Fruit fly (Drosophila melanogaster): ENCODE results near the gene CG2991.

The CG2991 gene

DNA sequence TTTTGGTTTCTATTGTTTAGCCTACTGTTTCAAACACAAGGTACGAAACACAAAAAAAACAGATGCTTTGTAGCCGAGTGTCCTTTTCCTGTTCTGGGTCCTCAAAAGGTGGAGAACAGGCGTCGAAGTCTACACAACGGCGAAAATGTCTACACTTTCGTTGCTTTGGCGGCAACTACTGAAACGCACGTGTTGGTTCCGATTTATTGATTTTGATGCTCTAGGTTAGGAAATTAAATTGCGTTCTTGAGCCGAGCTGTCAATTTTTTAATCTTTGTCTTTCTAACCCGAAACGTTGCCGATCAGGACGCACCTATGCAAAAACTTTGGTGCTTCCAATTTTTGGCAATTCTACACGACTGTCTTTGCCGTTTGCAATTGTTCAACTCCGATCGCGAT, 16.8 kb downstream of the CG2991 start:
- TF ChIP-seq CG6813 (GFP tag; optimal IDR thresholded peaks at IDR 0.05) = no peak
- no peak for TF ChIP-seq CHES-1-like (GFP tag; optimal IDR thresholded peaks at IDR 0.05)
- peak; percentile 68 for TF ChIP-seq dm (GFP tag; optimal IDR thresholded peaks at IDR 0.05)
- TF ChIP-seq Atf6 (GFP tag; IDR thresholded peaks at IDR 0.05) = 0 out of 2 replicates have a peak, but pooled peaks have one; percentile 3
- TF ChIP-seq Bgb (GFP tag; IDR thresholded peaks at IDR 0.05; ENCODE audit: partially characterized antibody) = no peak
- TF ChIP-seq sens-2 (GFP tag; IDR thresholded peaks at IDR 0.05) = no peak
- peak; percentile 20 for TF ChIP-seq Max (GFP tag; optimal IDR thresholded peaks at IDR 0.05)
- no peak for TF ChIP-seq CG11504 (tag; optimal IDR thresholded peaks at IDR 0.05)
- no peak for TF ChIP-seq Hey (tag; optimal IDR thresholded peaks at IDR 0.05)
- no peak for TF ChIP-seq ATbp (GFP tag; optimal IDR thresholded peaks at IDR 0.05)
- TF ChIP-seq HLH3B (GFP tag; IDR thresholded peaks at IDR 0.05) = 0 out of 2 replicates have a peak, but pooled peaks have one; percentile 2
- peak; percentile 71 for TF ChIP-seq bigmax (GFP tag; optimal IDR thresholded peaks at IDR 0.05)
- no peak for TF ChIP-seq Fer1 (GFP tag; optimal IDR thresholded peaks at IDR 0.05)
- TF ChIP-seq onecut (GFP tag; IDR thresholded peaks at IDR 0.05) = peak; percentile 79

DNA sequence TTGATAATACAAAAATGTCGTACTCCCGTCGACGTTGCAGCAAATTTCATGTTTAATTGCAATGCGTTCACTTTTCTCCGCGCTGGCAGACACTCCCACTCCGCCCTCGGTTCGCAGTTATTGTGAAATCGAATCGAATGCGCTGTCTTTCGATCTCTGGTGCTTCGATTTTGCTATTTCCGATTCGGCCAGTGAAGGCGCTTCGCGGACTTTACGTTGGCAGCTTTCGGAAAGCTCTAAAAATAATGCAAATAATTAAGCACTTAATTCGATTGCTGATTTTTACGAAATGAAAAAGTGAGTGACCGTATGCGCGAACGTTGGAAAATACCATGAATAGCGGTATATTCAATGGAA, 17.2 kb downstream of the CG2991 start, which contains the start of gene Ifrd1:
Gene Ifrd1 (minus strand): TSS at position 305 of the 357 bp plus-strand sequence.
- peak; percentile 4 for TF ChIP-seq CG4617 (GFP tag; optimal IDR thresholded peaks at IDR 0.05; ENCODE audit: borderline replicate concordance)
- no peak for TF ChIP-seq CG8290 (GFP tag; optimal IDR thresholded peaks at IDR 0.05)
- peak in 1 of 2 experiments; percentile 36 for TF ChIP-seq CG8290 (tag; optimal IDR thresholded peaks at IDR 0.05)
- peak; percentile 62; the same call in 1 of the 2 replicates for TF ChIP-seq chm (GFP tag; IDR thresholded peaks at IDR 0.05)
- TF ChIP-seq abd-A (tag; optimal IDR thresholded peaks at IDR 0.05) = no peak
- peak; percentile 100 for TF ChIP-seq CG7745 (tag; optimal IDR thresholded peaks at IDR 0.05)
- no peak for TF ChIP-seq CG31441 (GFP tag; IDR thresholded peaks at IDR 0.05)
- TF ChIP-seq CG33557 (GFP tag; optimal IDR thresholded peaks at IDR 0.05) = no peak
- TF ChIP-seq chinmo (GFP tag; IDR thresholded peaks at IDR 0.05; ENCODE audit: partially characterized antibody) = peak; percentile 38; the same call in 2 of the 4 replicates
- TF ChIP-seq CG2199 (GFP tag; IDR thresholded peaks at IDR 0.05) = 0 out of 3 replicates have a peak, but pooled peaks have one; percentile 9
- TF ChIP-seq exex (tag; optimal IDR thresholded peaks at IDR 0.05) = peak; percentile 29
- TF ChIP-seq MESR4 (GFP tag; optimal IDR thresholded peaks at IDR 0.05) = peak; percentile 82
- TF ChIP-seq rib (GFP tag; IDR thresholded peaks at IDR 0.05) = 0 out of 2 replicates have a peak, but pooled peaks have one; percentile 13
- no peak for TF ChIP-seq Doc2 (GFP tag; IDR thresholded peaks at IDR 0.05)
- peak; percentile 5; the same call in 1 of the 3 replicates for TF ChIP-seq ci (GFP tag; IDR thresholded peaks at IDR 0.05)
- peak; percentile 11 for TF ChIP-seq CG17568 (GFP tag; optimal IDR thresholded peaks at IDR 0.05)
- peak; percentile 5 for TF ChIP-seq Deaf1 (tag; optimal IDR thresholded peaks at IDR 0.05)

DNA sequence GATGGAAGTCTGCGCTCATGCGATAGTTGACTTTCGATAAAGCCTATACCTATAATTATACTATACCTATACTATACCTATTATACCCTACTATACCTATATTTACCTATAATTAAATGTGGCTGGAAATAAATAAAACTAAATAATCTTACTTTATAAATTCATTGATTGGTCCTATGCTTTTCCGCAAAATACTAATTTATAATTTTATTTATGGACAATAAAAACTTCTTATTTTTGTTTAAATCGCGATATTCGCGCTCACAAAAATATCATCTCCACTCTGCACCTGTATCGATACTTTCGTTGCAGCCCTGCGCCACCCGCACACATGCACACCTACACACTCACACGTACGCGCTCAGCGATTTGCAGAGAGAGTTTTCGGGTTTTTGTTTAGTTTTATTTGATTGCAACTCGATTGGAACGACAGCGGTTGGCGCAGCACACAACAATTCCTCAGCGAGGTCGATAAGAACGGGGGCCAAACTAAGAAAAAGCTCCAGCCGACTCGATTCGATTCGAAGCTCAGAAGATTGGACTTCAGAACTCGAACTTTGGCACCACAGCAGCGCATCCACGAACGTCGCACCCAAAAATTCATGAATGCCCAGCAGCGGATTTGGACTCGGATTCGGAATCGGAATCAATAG, 17.7 kb downstream of the CG2991 start, which contains the start of gene CG8814:
Gene CG8814 (plus strand): TSS at position 349 of the 653 bp plus-strand sequence.
- TF ChIP-seq Sry-β (GFP tag; optimal IDR thresholded peaks at IDR 0.05) = no peak
- TF ChIP-seq H15 (GFP tag; IDR thresholded peaks at IDR 0.05) = 0 out of 3 replicates have a peak, but pooled peaks have one; percentile 14
- peak; percentile 56 for TF ChIP-seq Ada2b (GFP tag; IDR thresholded peaks at IDR 0.05)
- peak; percentile 90 for TF ChIP-seq nmo (GFP tag; optimal IDR thresholded peaks at IDR 0.05)
- TF ChIP-seq schlank (tag; optimal IDR thresholded peaks at IDR 0.05) = peak; percentile 1
- no peak for TF ChIP-seq bowl (GFP tag; IDR thresholded peaks at IDR 0.05)
- peak; percentile 75 for TF ChIP-seq CG12155 (GFP tag; optimal IDR thresholded peaks at IDR 0.05)
- TF ChIP-seq CG2120 (GFP tag; optimal IDR thresholded peaks at IDR 0.05) = peak; percentile 77
- TF ChIP-seq peb (GFP tag; IDR thresholded peaks at IDR 0.05) = no peak
- TF ChIP-seq CG7987 (GFP tag; optimal IDR thresholded peaks at IDR 0.05) = peak; percentile 0
- peak; percentile 42 for TF ChIP-seq CG16863 (GFP tag; optimal IDR thresholded peaks at IDR 0.05)
- TF ChIP-seq kni (GFP tag; optimal IDR thresholded peaks at IDR 0.05) = peak; percentile 33
- no peak for TF ChIP-seq CG33213 (GFP tag; optimal IDR thresholded peaks at IDR 0.05)
- TF ChIP-seq tap (tag; optimal IDR thresholded peaks at IDR 0.05) = no peak
- 0 out of 2 replicates have a peak, but pooled peaks have one; percentile 43 for TF ChIP-seq Rx (GFP tag; IDR thresholded peaks at IDR 0.05)
- peak; percentile 21 for TF ChIP-seq her (GFP tag; optimal IDR thresholded peaks at IDR 0.05)
- TF ChIP-seq Antp (GFP tag; optimal IDR thresholded peaks at IDR 0.05) = peak; percentile 36
- TF ChIP-seq crc (GFP tag; optimal IDR thresholded peaks at IDR 0.05) = no peak

Measured in whole organism, embryonic.